Fruit fly (Drosophila melanogaster) whole organism, pupa: ENCODE data around the gene CG46467.
A peak's percentile ranks its signal among the peaks of the same experiment; 100 is the strongest.

Experiments used
- CG10348 ChIP-seq: fragments of 200-800 bp; sonication (Bioruptor generic); IDR thresholded peaks from 2 replicates; pipeline ENCODE4 v1.3.6; 2022; ENCODE audit warnings: missing biosample characterization, missing genetic modification characterization
- CG13204 ChIP-seq: fragments of 200-800 bp; sonication (Bioruptor generic); optimal IDR thresholded peaks from 2 replicates; lab custom pipeline; 2018; ENCODE audit warnings: missing biosample characterization, mild to moderate bottlenecking, missing genetic modification characterization, moderate library complexity
- CG32121 ChIP-seq: fragments of 200-800 bp; sonication (Bioruptor generic); IDR thresholded peaks from 2 replicates; pipeline ENCODE4 v1.3.6; 2022; ENCODE audit warnings: missing biosample characterization, missing genetic modification characterization
- CG4496 ChIP-seq: fragments of 200-800 bp; sonication (Bioruptor generic); IDR thresholded peaks from 3 replicates; pipeline ENCODE4 v1.3.6; 2022; ENCODE audit warnings: missing biosample characterization, missing genetic modification characterization
- Pif1B ChIP-seq: fragments of 200-800 bp; sonication (Bioruptor generic); optimal IDR thresholded peaks from 3 replicates; lab custom pipeline; 2016; ENCODE audit warnings: missing biosample characterization, missing genetic modification characterization
- gl ChIP-seq: fragments of 200-800 bp; sonication (Bioruptor generic); optimal IDR thresholded peaks from 2 replicates; lab custom pipeline; 2018; ENCODE audit warnings: missing biosample characterization, mild to moderate bottlenecking, missing genetic modification characterization

dm6 chr3R:9963179-9963905 lies 88.9 kb downstream of the CG46467 start:
- TF ChIP-seq CG10348 (GFP tag; lab: Robert Waterston, UW), result no peak
- peak; percentile 79 for TF ChIP-seq CG13204
- TF ChIP-seq CG32121 (GFP tag; lab: Robert Waterston, UW), result no peak
- peak; percentile 59 for TF ChIP-seq Pif1B (GFP tag; lab: Kevin White, UChicago)
- TF ChIP-seq gl (tag; lab: Kevin White, UChicago), result peak; percentile 80
- peak; percentile 58; the same call in 2 of the 3 replicates for TF ChIP-seq CG4496 (GFP tag; lab: Robert Waterston, UW)
